Fruit fly (Drosophila melanogaster) S2 (cell line): Measurements from ENCODE around the gene Lectin-galC1.

Experiments
- CG8478 ChIP-seq: fragments of >200 bp; optimal IDR thresholded peaks from 2 replicates; lab custom pipeline; 2018
- CTCF ChIP-seq, 2 experiments: fragments of >200 bp; optimal IDR thresholded peaks; 2 replicates each; lab custom pipeline; 2018

DNA sequence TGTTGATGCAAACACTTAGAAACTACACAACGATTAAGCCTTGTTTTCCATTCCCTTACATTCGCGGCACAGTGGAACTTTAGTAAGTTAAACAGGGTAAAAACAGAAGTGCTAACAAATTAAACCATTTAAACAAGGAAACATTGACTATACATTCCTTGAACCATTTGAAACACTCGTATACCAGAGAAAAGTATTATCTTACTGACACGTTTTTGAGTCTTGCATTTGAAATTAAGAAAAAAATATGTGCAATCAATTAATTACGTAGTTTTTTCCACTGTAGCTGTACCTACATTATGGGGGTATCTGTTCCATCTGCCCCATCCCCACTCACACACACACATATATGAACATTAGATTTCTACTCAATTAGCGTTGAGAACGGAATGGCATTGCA lies 16.0 kb downstream of the Lectin-galC1 start:
- TF ChIP-seq CG8478 (lab: Kevin White, UChicago): no peak
- TF ChIP-seq CTCF (optimal IDR thresholded peaks at IDR 0.05; lab: Kevin White, UChicago): no peak
